Fruit fly (Drosophila melanogaster) whole organism, adult: ENCODE measurements around the gene htk.

Source experiments
- CG11617 ChIP-seq: fragments of 200-800 bp; sonication (Bioruptor generic); optimal IDR thresholded peaks from 2 replicates; lab custom pipeline; 2017; ENCODE audit warnings: mild to moderate bottlenecking, missing biosample characterization, missing genetic modification reagents, missing genetic modification characterization
- CG12768 ChIP-seq: fragments of 200-800 bp; sonication (Bioruptor generic); optimal IDR thresholded peaks from 2 replicates; lab custom pipeline; 2017; ENCODE audit warnings: missing biosample characterization, missing genetic modification characterization, mild to moderate bottlenecking, moderate library complexity, missing genetic modification reagents
- CG14711 ChIP-seq: fragments of 200-800 bp; sonication (Bioruptor generic); optimal IDR thresholded peaks from 2 replicates; lab custom pipeline; 2018; ENCODE audit warnings: missing biosample characterization, mild to moderate bottlenecking, missing genetic modification characterization, moderate library complexity
- CG1620 ChIP-seq: fragments of 200-800 bp; sonication (Bioruptor generic); optimal IDR thresholded peaks from 2 replicates; lab custom pipeline; 2016; ENCODE audit warnings: missing biosample characterization, missing genetic modification characterization
- CG33017 ChIP-seq: fragments of 200-800 bp; sonication (Bioruptor generic); optimal IDR thresholded peaks from 2 replicates; lab custom pipeline; 2018; ENCODE audit warnings: missing biosample characterization, mild to moderate bottlenecking, missing genetic modification characterization, moderate library complexity
- CG5204 ChIP-seq: fragments of 200-800 bp; sonication (Bioruptor generic); optimal IDR thresholded peaks from 2 replicates; lab custom pipeline; 2016; ENCODE audit warnings: missing biosample characterization, missing genetic modification characterization
- CG7045 ChIP-seq: fragments of 200-800 bp; sonication (Bioruptor generic); optimal IDR thresholded peaks from 2 replicates; lab custom pipeline; 2017; ENCODE audit warnings: missing biosample characterization, mild to moderate bottlenecking, missing genetic modification characterization
- CG7101 ChIP-seq: fragments of 200-800 bp; sonication (Bioruptor generic); optimal IDR thresholded peaks from 2 replicates; lab custom pipeline; 2018; ENCODE audit warnings: missing biosample characterization, mild to moderate bottlenecking, missing genetic modification characterization, moderate library complexity
- Clk ChIP-seq: fragments of 200-800 bp; sonication (Bioruptor generic); optimal IDR thresholded peaks from 2 replicates; lab custom pipeline; 2017; ENCODE audit warnings: missing biosample characterization, missing genetic modification characterization
- Crg-1 ChIP-seq: fragments of 200-800 bp; sonication (Bioruptor generic); optimal IDR thresholded peaks from 2 replicates; lab custom pipeline; 2016; ENCODE audit warnings: missing biosample characterization, missing genetic modification characterization
- Hr96 ChIP-seq: fragments of 200-800 bp; sonication (Bioruptor generic); optimal IDR thresholded peaks from 2 replicates; lab custom pipeline; 2016; ENCODE audit warnings: missing biosample characterization, missing genetic modification characterization
- Mnt ChIP-seq: fragments of 200-800 bp; sonication (Bioruptor generic); optimal IDR thresholded peaks from 2 replicates; lab custom pipeline; 2016; ENCODE audit warnings: missing biosample characterization, mild to moderate bottlenecking, missing genetic modification characterization
- bab1 ChIP-seq: fragments of 200-800 bp; sonication (Bioruptor generic); optimal IDR thresholded peaks from 3 replicates; lab custom pipeline; 2019; ENCODE audit warnings: missing biosample characterization, mild to moderate bottlenecking, missing genetic modification characterization, moderate library complexity
- cic ChIP-seq: fragments of 200-800 bp; sonication (Bioruptor generic); optimal IDR thresholded peaks from 2 replicates; lab custom pipeline; 2017; ENCODE audit warnings: missing biosample characterization, mild to moderate bottlenecking, missing genetic modification characterization, moderate library complexity
- cnc ChIP-seq, 2 experiments: fragments of >200 bp; optimal IDR thresholded peaks; 2 replicates each; lab custom pipeline; 2017
- kay ChIP-seq: fragments of 200-800 bp; sonication (Bioruptor generic); peaks from one replicate; lab custom pipeline; 2016; ENCODE audit warnings: missing biosample characterization, missing genetic modification characterization, borderline replicate concordance
- ovo ChIP-seq: fragments of 200-800 bp; sonication (Bioruptor generic); optimal IDR thresholded peaks from 2 replicates; lab custom pipeline; 2016; ENCODE audit warnings: missing biosample characterization, missing genetic modification characterization
- pad ChIP-seq: fragments of 200-800 bp; sonication (Bioruptor generic); optimal IDR thresholded peaks from 3 replicates; lab custom pipeline; 2017; ENCODE audit warnings: missing biosample characterization, missing genetic modification characterization, mild to moderate bottlenecking, moderate library complexity, missing genetic modification reagents
- tj ChIP-seq: fragments of 200-800 bp; sonication (Bioruptor generic); optimal IDR thresholded peaks from 3 replicates; lab custom pipeline; 2017; ENCODE audit warnings: missing biosample characterization, mild to moderate bottlenecking, missing genetic modification characterization, moderate library complexity
- toe ChIP-seq: fragments of 200-800 bp; sonication (Bioruptor generic); optimal IDR thresholded peaks from 2 replicates; lab custom pipeline; 2016; ENCODE audit warnings: missing biosample characterization, missing genetic modification characterization

Gene htk

DNA sequence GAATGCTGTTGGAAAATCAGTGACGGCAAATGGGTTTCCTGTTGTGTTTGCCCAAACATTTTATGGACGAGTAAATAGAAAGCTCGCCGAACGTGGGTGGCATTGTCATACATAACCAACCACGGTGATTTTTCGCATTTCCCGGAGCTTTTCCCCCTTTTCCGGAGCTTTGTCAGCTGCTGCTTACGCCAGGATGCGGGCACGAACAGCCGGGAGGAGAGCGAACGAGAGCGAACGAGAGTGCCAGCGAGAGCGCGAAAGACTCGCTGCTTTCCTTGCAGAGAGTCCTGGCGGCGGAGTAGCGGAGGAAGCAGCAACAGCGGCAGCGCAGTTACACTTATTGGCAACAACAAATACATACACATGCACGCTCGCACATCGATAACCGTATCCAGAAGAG lies 37.1 kb upstream of the htk start, which contains the start of gene CG7058:
TSS of gene CG7058 (plus strand) at position 330 of the 400 bp plus-strand sequence.
- TF ChIP-seq ovo (GFP tag; lab: Kevin White, UChicago) (no peak), Clk (no peak), kay (no peak), cnc (optimal IDR thresholded peaks at IDR 0.05; lab: Kevin White, UChicago) (no peak)

DNA sequence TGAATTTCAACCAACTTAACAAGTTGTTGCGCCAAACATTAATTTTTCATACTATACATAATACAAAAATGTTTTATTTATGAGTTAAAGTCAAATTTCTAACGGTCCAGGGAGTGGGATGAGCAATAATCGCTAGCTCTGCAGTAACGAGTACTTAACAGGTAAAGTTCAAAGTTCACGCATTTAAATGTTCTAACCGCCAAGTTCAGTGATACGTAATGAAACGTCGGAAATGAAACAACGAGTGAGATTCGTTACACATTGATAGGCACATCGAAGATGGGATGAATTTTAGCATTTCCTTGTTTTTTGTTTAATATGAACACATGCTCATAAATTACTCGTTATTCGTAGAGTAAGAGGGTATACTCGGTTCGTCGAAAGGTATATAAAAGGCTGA lies 31.4 kb upstream of the htk start:
- no peak for TF ChIP-seq Mnt
- no peak for TF ChIP-seq bab1 (GFP tag; lab: Kevin White, UChicago)
- no peak for TF ChIP-seq pad
- no peak for TF ChIP-seq CG7101 (tag; lab: Kevin White, UChicago)
- no peak for TF ChIP-seq Clk
- no peak for TF ChIP-seq CG14711 (tag; lab: Kevin White, UChicago)
- TF ChIP-seq toe (GFP tag; lab: Kevin White, UChicago), result no peak
- no peak for TF ChIP-seq CG1620 (GFP tag; lab: Kevin White, UChicago)
- TF ChIP-seq Crg-1 (GFP tag; lab: Kevin White, UChicago), result no peak

DNA sequence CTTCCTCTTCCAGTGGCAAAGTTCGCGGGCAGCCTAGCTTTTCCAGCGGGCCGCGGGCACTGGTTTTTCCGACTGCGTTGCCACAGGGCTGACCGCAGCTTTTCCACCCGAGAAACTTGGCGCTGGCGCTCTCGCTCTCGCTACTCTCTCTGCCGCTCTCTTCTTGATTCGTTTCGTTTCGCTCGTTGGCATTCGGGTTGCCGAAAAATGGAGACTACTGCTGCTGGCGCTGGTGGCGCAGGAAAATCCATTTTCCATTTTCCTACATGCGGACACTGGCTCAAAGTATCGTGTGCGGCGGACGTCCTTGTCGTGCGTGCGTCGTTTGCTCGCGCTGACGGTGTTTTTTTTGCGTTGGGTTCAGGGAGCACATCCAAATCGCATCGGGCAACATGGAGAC lies 30.4 kb upstream of the htk start, which contains the start of gene CG42450:
TSS of gene CG42450 (plus strand) at position 249 of the 400 bp plus-strand sequence.
- TF ChIP-seq toe (GFP tag; lab: Kevin White, UChicago), result no peak
- TF ChIP-seq CG11617 (GFP tag; lab: Kevin White, UChicago), result no peak
- TF ChIP-seq pad, result no peak
- no peak for TF ChIP-seq CG1620 (GFP tag; lab: Kevin White, UChicago)
- no peak for TF ChIP-seq CG7045 (GFP tag; lab: Kevin White, UChicago)
- no peak for TF ChIP-seq Mnt
- TF ChIP-seq CG5204 (GFP tag; lab: Kevin White, UChicago), result no peak
- TF ChIP-seq CG33017 (tag; lab: Kevin White, UChicago), result no peak
- no peak for TF ChIP-seq tj
- no peak for TF ChIP-seq CG14711 (tag; lab: Kevin White, UChicago)
- TF ChIP-seq CG7101 (tag; lab: Kevin White, UChicago), result no peak
- no peak for TF ChIP-seq CG12768

DNA sequence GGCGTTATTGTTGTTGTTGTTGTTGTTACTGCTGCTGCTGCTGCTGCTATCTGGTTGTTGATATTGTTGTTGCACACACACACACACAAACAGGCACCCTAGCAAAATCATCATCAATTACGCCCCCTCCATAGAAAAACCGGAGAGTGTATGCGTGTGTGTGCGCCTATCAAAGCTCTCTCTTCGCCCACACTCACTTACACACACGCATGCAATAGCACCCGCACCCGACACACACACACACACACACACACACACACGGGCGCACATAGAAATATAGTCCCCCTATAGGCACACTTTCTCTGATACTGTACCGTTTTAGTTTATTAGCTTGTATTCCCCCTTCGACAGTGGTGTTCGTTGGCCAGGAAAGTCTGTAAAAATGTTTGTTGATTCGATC lies 29.1 kb upstream of the htk start:
- TF ChIP-seq CG7101 (tag; lab: Kevin White, UChicago) (no peak), pad (peak; percentile 51), toe (GFP tag; lab: Kevin White, UChicago) (no peak), Clk (no peak)

DNA sequence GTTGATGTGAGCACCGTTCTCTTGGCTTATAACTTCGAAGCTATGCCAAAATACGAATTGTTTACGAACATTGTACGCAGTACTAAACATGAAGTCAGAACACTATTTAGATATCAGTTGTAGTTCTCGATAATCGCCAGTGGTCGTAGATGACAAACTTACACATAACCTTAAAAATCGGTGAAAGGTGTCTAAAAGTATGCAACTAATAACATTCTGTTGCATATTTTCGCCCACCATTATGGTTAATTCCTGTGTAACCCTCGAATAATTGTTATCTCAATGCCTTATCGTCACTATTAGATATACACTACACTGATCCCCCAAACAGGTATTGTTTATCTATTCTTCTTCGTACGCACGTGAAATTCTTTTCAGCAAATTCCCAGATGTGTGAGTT lies 28.5 kb upstream of the htk start:
- TF ChIP-seq kay (no peak), bab1 (GFP tag; lab: Kevin White, UChicago) (no peak), CG7101 (tag; lab: Kevin White, UChicago) (no peak), Crg-1 (GFP tag; lab: Kevin White, UChicago) (no peak), cnc (optimal IDR thresholded peaks at IDR 0.05; lab: Kevin White, UChicago) (no peak), Mnt (no peak), toe (GFP tag; lab: Kevin White, UChicago) (no peak), CG14711 (tag; lab: Kevin White, UChicago) (no peak), Hr96 (no peak), ovo (GFP tag; lab: Kevin White, UChicago) (no peak), CG7045 (GFP tag; lab: Kevin White, UChicago) (no peak), Clk (no peak), CG5204 (GFP tag; lab: Kevin White, UChicago) (no peak), CG12768 (no peak), CG11617 (GFP tag; lab: Kevin White, UChicago) (no peak)

DNA sequence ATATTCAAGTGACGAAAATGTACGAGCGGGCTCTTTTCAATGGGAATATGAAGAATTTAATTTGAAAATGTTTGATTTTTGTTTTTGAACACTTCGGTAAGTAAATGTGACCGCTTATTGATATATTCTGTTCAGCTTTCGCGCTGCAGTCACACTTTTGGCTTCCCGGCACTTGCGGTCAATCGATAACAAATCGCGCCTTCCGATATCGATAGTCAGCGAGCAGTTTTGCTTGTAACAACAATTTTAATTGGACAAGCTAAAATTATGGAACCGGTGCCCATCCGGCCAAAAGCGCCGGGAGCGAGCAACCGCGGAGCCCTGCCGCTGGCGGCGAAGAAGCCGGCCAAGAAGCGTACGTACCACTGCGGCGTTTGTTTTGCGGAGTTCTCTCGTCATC lies 13.1 kb upstream of the htk start, which contains the start of gene CG7101:
TSS of gene CG7101 (plus strand) at position 196 of the 400 bp plus-strand sequence.
- TF ChIP-seq cic (GFP tag; lab: Kevin White, UChicago) (no peak), CG12768 (no peak), bab1 (GFP tag; lab: Kevin White, UChicago) (peak; percentile 27), CG33017 (tag; lab: Kevin White, UChicago) (no peak), CG5204 (GFP tag; lab: Kevin White, UChicago) (no peak), CG1620 (GFP tag; lab: Kevin White, UChicago) (no peak), Mnt (no peak), cnc (optimal IDR thresholded peaks at IDR 0.05; lab: Kevin White, UChicago) (no peak)

DNA sequence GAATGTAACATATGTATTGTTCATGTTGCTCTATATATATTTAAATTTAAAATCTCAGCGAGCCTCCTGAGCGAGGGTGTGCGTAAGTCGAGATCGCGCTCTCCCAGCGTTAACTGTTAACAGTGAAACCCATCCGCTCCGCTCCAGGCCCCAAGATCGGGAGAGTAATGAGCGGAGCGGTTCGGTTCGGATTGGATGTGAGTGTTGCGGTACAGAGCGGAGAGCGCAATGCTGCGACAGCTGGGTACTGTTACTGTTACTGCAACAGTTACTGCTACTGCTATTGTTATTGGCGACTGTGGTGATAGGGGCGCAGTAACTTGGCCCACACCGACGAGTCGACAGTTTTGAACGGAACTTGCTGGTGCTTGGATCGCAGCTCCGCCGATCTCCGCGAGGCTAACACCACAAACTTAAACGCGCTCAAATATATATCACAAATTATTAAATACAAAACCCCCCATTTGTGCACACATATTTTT lies 11.1 kb upstream of the htk start, which contains the start of gene Pvf1:
TSS of gene Pvf1 (plus strand) at position 312 of the 482 bp plus-strand sequence.
- TF ChIP-seq CG33017 (tag; lab: Kevin White, UChicago) (no peak), cic (GFP tag; lab: Kevin White, UChicago) (no peak), CG1620 (GFP tag; lab: Kevin White, UChicago) (no peak), kay (no peak), bab1 (GFP tag; lab: Kevin White, UChicago) (peak; percentile 47), CG5204 (GFP tag; lab: Kevin White, UChicago) (no peak), Clk (no peak), CG11617 (GFP tag; lab: Kevin White, UChicago) (no peak), cnc (optimal IDR thresholded peaks at IDR 0.05; lab: Kevin White, UChicago) (no peak), toe (GFP tag; lab: Kevin White, UChicago) (no peak), Mnt (peak; percentile 23), Crg-1 (GFP tag; lab: Kevin White, UChicago) (no peak), CG7101 (tag; lab: Kevin White, UChicago) (peak; percentile 47), tj (peak; percentile 18), pad (peak; percentile 54), CG12768 (peak; percentile 5), Hr96 (no peak), CG7045 (GFP tag; lab: Kevin White, UChicago) (no peak), CG14711 (tag; lab: Kevin White, UChicago) (no peak), ovo (GFP tag; lab: Kevin White, UChicago) (peak; percentile 63)
